Fruit fly (Drosophila melanogaster) whole organism, embryonic: ENCODE results near the gene NELF-B.
A peak's percentile ranks its signal among the peaks of the same experiment; 100 is the strongest.

ENCODE experiments used
- Adf1 ChIP-seq: fragments of 200-800 bp; sonication (Bioruptor generic); IDR thresholded peaks from 2 replicates; pipeline ENCODE4 v1.3.6; 2022; ENCODE audit warnings: missing biosample characterization, missing genetic modification characterization
- Bdp1 ChIP-seq: fragments of 200-800 bp; sonication (Bioruptor generic); optimal IDR thresholded peaks from 3 replicates; lab custom pipeline; 2016; ENCODE audit warnings: missing biosample characterization, missing genetic modification characterization
- CG10366 ChIP-seq: fragments of 200-800 bp; sonication (Bioruptor generic); IDR thresholded peaks from 2 replicates; pipeline ENCODE4 v1.3.6; 2022; ENCODE audit warnings: missing biosample characterization, missing genetic modification characterization
- CG11085 ChIP-seq: fragments of 200-800 bp; sonication (Bioruptor generic); IDR thresholded peaks from 2 replicates; pipeline ENCODE4 v1.3.6; 2022; ENCODE audit warnings: missing biosample characterization, missing genetic modification characterization
- CG12299 ChIP-seq: fragments of 200-800 bp; sonication (Bioruptor generic); optimal IDR thresholded peaks from 2 replicates; lab custom pipeline; 2018; ENCODE audit warnings: missing biosample characterization, mild to moderate bottlenecking, missing genetic modification characterization
- CG12391 ChIP-seq: fragments of 200-800 bp; sonication (Bioruptor generic); optimal IDR thresholded peaks from 3 replicates; lab custom pipeline; 2018; ENCODE audit warnings: missing biosample characterization, mild to moderate bottlenecking, missing genetic modification characterization, moderate library complexity
- CG13424 ChIP-seq: fragments of 200-800 bp; sonication (Bioruptor generic); optimal IDR thresholded peaks from 2 replicates; lab custom pipeline; 2019; ENCODE audit warnings: missing biosample characterization, mild to moderate bottlenecking, missing genetic modification characterization, moderate library complexity
- CG13775 ChIP-seq: fragments of 200-800 bp; sonication (Bioruptor generic); optimal IDR thresholded peaks from 3 replicates; lab custom pipeline; 2017; ENCODE audit warnings: missing biosample characterization, mild to moderate bottlenecking, missing genetic modification characterization
- CG14014 ChIP-seq: fragments of 200-800 bp; sonication (Bioruptor generic); IDR thresholded peaks from 2 replicates; pipeline ENCODE4 v1.3.6; 2022; ENCODE audit warnings: missing biosample characterization, missing genetic modification characterization
- CG14050 ChIP-seq: fragments of 200-800 bp; sonication (Bioruptor generic); IDR thresholded peaks from 3 replicates; pipeline ENCODE4 v1.3.6; 2022; ENCODE audit warnings: missing biosample characterization, missing genetic modification characterization
- CG14710 ChIP-seq: fragments of 200-800 bp; sonication (Bioruptor generic); optimal IDR thresholded peaks from 3 replicates; lab custom pipeline; 2019; ENCODE audit warnings: missing biosample characterization, mild to moderate bottlenecking, missing genetic modification characterization, moderate library complexity
- CG1603 ChIP-seq: fragments of 200-800 bp; sonication (Bioruptor generic); optimal IDR thresholded peaks from 2 replicates; lab custom pipeline; 2019; ENCODE audit warnings: missing biosample characterization, mild to moderate bottlenecking, missing genetic modification characterization, moderate library complexity
- CG16863 ChIP-seq: fragments of 200-800 bp; sonication (Bioruptor generic); optimal IDR thresholded peaks from 3 replicates; lab custom pipeline; 2016; ENCODE audit warnings: missing biosample characterization, missing genetic modification characterization
- CG18011 ChIP-seq: fragments of 200-800 bp; sonication (Bioruptor generic); optimal IDR thresholded peaks from 2 replicates; lab custom pipeline; 2017; ENCODE audit warnings: missing biosample characterization, missing genetic modification characterization, mild to moderate bottlenecking, moderate library complexity, missing genotype
- CG3995 ChIP-seq: fragments of 200-800 bp; sonication (Bioruptor generic); optimal IDR thresholded peaks from 3 replicates; lab custom pipeline; 2016; ENCODE audit warnings: missing biosample characterization, missing genetic modification characterization
- CG4282 ChIP-seq: fragments of 200-800 bp; sonication (Bioruptor generic); optimal IDR thresholded peaks from 2 replicates; lab custom pipeline; 2016; ENCODE audit warnings: missing biosample characterization, missing genetic modification characterization
- CG4360 ChIP-seq: fragments of 200-800 bp; sonication (Bioruptor generic); IDR thresholded peaks from 2 replicates; pipeline ENCODE4 v1.3.6; 2022; ENCODE audit warnings: missing biosample characterization, missing genetic modification characterization
- CG4707 ChIP-seq: fragments of 200-800 bp; sonication (Bioruptor generic); optimal IDR thresholded peaks from 2 replicates; lab custom pipeline; 2018; ENCODE audit warnings: missing biosample characterization, mild to moderate bottlenecking, missing genetic modification characterization, moderate library complexity
- CG6175 ChIP-seq: fragments of 200-800 bp; sonication (Bioruptor generic); IDR thresholded peaks from 3 replicates; pipeline ENCODE4 v1.3.6; 2022; ENCODE audit warnings: missing biosample characterization, missing genetic modification characterization
- CG6791 ChIP-seq: fragments of 200-800 bp; sonication (Bioruptor generic); IDR thresholded peaks from 3 replicates; pipeline ENCODE4 v1.3.6; 2022; ENCODE audit warnings: missing biosample characterization, missing genetic modification characterization; ENCODE audit not compliant: partially characterized antibody
- CG8281 ChIP-seq: fragments of 200-800 bp; sonication (Bioruptor generic); optimal IDR thresholded peaks from 2 replicates; lab custom pipeline; 2018; ENCODE audit warnings: missing biosample characterization, mild to moderate bottlenecking, missing genetic modification characterization, moderate library complexity
- CG8478 ChIP-seq: fragments of >200 bp; optimal IDR thresholded peaks from 2 replicates; lab custom pipeline; 2018
- Hsf ChIP-seq: fragments of 200-800 bp; sonication (Bioruptor generic); optimal IDR thresholded peaks from 3 replicates; lab custom pipeline; 2016; ENCODE audit warnings: missing biosample characterization, missing genetic modification characterization
- Max ChIP-seq: fragments of 200-800 bp; sonication (Bioruptor generic); optimal IDR thresholded peaks from 2 replicates; lab custom pipeline; 2016; ENCODE audit warnings: missing biosample characterization, mild to moderate bottlenecking, missing genetic modification characterization
- Meics ChIP-seq: fragments of 200-800 bp; sonication (Bioruptor generic); optimal IDR thresholded peaks from 2 replicates; lab custom pipeline; 2017; ENCODE audit warnings: missing biosample characterization, mild to moderate bottlenecking, missing genetic modification characterization
- Mes4 ChIP-seq: fragments of 200-800 bp; sonication (Bioruptor generic); optimal IDR thresholded peaks from 2 replicates; lab custom pipeline; 2016; ENCODE audit warnings: missing biosample characterization, missing genetic modification characterization
- NFAT ChIP-seq: fragments of 200-800 bp; sonication (Bioruptor generic); IDR thresholded peaks from 2 replicates; pipeline ENCODE4 v1.3.6; 2022; ENCODE audit warnings: missing biosample characterization, missing genetic modification characterization
- Neu2 ChIP-seq: fragments of 200-800 bp; sonication (Bioruptor generic); optimal IDR thresholded peaks from 3 replicates; lab custom pipeline; 2016; ENCODE audit warnings: missing biosample characterization, missing genetic modification characterization, borderline replicate concordance
- Nf-YB ChIP-seq: fragments of 200-800 bp; sonication (Bioruptor generic); optimal IDR thresholded peaks from 3 replicates; lab custom pipeline; 2019; ENCODE audit warnings: missing biosample characterization, mild to moderate bottlenecking, missing genetic modification characterization, moderate library complexity
- Vsx1 ChIP-seq: fragments of 200-800 bp; sonication (Bioruptor generic); optimal IDR thresholded peaks from 2 replicates; lab custom pipeline; 2017; ENCODE audit warnings: missing biosample characterization, mild to moderate bottlenecking, missing genetic modification characterization, missing genetic modification reagents
- br ChIP-seq: fragments of >200 bp; optimal IDR thresholded peaks from 2 replicates; lab custom pipeline; 2017
- dati ChIP-seq: fragments of 200-800 bp; sonication (Bioruptor generic); IDR thresholded peaks from 2 replicates; pipeline ENCODE4 v1.3.6; 2022; ENCODE audit warnings: missing biosample characterization, missing genetic modification characterization
- emc ChIP-seq: fragments of 200-800 bp; sonication (Bioruptor generic); optimal IDR thresholded peaks from 2 replicates; lab custom pipeline; 2016; ENCODE audit warnings: missing biosample characterization, missing genetic modification characterization
- fu2 ChIP-seq: fragments of 200-800 bp; sonication (Bioruptor generic); optimal IDR thresholded peaks from 2 replicates; lab custom pipeline; 2016; ENCODE audit warnings: missing biosample characterization, missing genetic modification characterization
- gro ChIP-seq: fragments of 200-800 bp; sonication (Bioruptor generic); optimal IDR thresholded peaks from 2 replicates; lab custom pipeline; 2016; ENCODE audit warnings: missing biosample characterization, missing genetic modification characterization
- hth ChIP-seq: fragments of >200 bp; optimal IDR thresholded peaks from 2 replicates; lab custom pipeline; 2017; ENCODE audit warnings: inconsistent platforms
- ind ChIP-seq: fragments of 200-800 bp; sonication (Bioruptor generic); optimal IDR thresholded peaks from 3 replicates; lab custom pipeline; 2016; ENCODE audit warnings: missing biosample characterization, missing genetic modification characterization
- mld ChIP-seq: fragments of 200-800 bp; sonication (Bioruptor generic); IDR thresholded peaks from 3 replicates; pipeline ENCODE4 v1.3.6; 2022; ENCODE audit warnings: missing biosample characterization, missing genetic modification characterization; ENCODE audit not compliant: partially characterized antibody
- pan ChIP-seq, 4 experiments: fragments of >200 bp in 3 of 4; fragments of 200-800 bp in 1 of 4; sonication (Bioruptor generic) in 1 of 4; optimal IDR thresholded peaks in 3 of 4; IDR thresholded peaks in 1 of 4; 2 replicates each; pipeline versions ENCODE4 v1.3.6 to Lab custom; 2017 to 2022; ENCODE audit warnings: missing biosample characterization in 2 of 4, missing genetic modification characterization in 2 of 4, mixed read lengths in 1 of 4
- pho ChIP-seq: fragments of 200-800 bp; sonication (Bioruptor generic); optimal IDR thresholded peaks from 2 replicates; lab custom pipeline; 2016; ENCODE audit warnings: missing biosample characterization, missing genetic modification characterization
- run ChIP-seq: fragments of 200-800 bp; sonication (Bioruptor generic); optimal IDR thresholded peaks from 3 replicates; lab custom pipeline; 2018; ENCODE audit warnings: missing biosample characterization, mild to moderate bottlenecking, missing genetic modification characterization
- sd ChIP-seq: fragments of 200-800 bp; sonication (Bioruptor generic); optimal IDR thresholded peaks from 3 replicates; lab custom pipeline; 2018; ENCODE audit warnings: missing biosample characterization, mild to moderate bottlenecking, missing genetic modification characterization, moderate library complexity
- seq ChIP-seq: fragments of 200-800 bp; sonication (Bioruptor generic); IDR thresholded peaks from 2 replicates; pipeline ENCODE4 v1.3.6; 2022; ENCODE audit warnings: missing biosample characterization, missing genetic modification characterization
- sim ChIP-seq: fragments of 200-800 bp; sonication (Bioruptor generic); IDR thresholded peaks from 2 replicates; pipeline ENCODE4 v1.3.6; 2022; ENCODE audit warnings: missing biosample characterization, missing genetic modification characterization
- so ChIP-seq: fragments of 200-800 bp; sonication (Bioruptor generic); IDR thresholded peaks from 3 replicates; pipeline ENCODE4 v1.3.6; 2022; ENCODE audit warnings: missing biosample characterization, missing genetic modification characterization
- tll ChIP-seq, 2 experiments: fragments of 200-800 bp in 1 of 2; fragments of >200 bp in 1 of 2; sonication (Bioruptor generic) in 1 of 2; optimal IDR thresholded peaks; 2 replicates each; lab custom pipeline; 2017 to 2019; ENCODE audit warnings: missing biosample characterization in 2 of 2, missing genetic modification characterization in 2 of 2, mild to moderate bottlenecking in 1 of 2, moderate library complexity in 1 of 2
- trem ChIP-seq: fragments of 200-800 bp; optimal IDR thresholded peaks from 3 replicates; lab custom pipeline; 2019; ENCODE audit warnings: missing biosample characterization, mild to moderate bottlenecking, missing genetic modification characterization, moderate library complexity
- wor ChIP-seq: fragments of 200-800 bp; sonication (Bioruptor generic); IDR thresholded peaks from 2 replicates; pipeline ENCODE4 v1.3.6; 2022; ENCODE audit warnings: missing biosample characterization, missing genetic modification characterization

NELF-B gene

DNA sequence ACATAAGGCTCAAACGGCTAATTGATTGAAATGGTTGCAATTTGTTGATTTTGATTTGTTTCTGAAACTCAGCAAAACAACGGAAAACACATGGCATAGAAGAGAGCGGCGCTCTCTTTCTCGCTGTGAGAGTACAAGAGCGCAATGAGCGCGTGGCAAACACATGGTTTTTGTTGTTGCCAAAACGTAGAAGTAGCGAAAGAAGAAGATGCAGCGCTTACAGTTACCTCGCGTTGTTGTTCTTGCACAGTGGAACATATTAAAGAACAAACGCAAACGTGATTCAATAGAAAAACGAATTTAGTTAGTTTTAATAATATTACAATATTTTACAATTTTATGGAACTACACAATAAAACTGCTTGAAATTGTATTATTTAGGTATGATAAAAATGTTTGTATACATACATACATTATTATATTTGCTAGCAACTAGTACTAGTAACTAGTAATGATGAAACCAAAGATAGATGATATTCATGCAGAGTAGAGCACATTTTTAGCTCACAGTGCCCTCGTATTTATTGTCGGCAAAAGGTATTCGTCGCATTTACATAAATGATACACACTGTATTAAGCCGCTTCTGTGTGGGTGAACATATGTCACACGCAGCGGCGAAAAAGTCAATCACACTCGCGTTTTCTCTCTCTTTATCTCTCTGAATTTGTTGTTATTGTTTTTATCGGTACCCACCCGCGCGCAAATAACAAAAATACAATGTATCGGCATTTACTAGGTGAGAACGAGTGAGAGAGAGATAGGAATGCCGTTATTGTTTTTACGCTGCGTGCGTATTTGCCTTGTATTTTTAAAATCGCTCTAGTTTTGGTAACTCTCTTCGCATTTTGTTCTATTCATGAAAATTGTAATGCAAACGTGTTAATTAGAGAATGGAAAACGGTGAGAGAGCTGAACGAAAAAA, 22.7 kb downstream of the NELF-B start (continued):
- TF ChIP-seq Mes4 (GFP tag; lab: Kevin White, UChicago): peak; percentile 60
- peak; percentile 78 for TF ChIP-seq CG16863 (GFP tag; lab: Kevin White, UChicago)
- peak in 1 of 2 experiments; percentile 68 for TF ChIP-seq tll (GFP tag; optimal IDR thresholded peaks at IDR 0.05; lab: Kevin White, UChicago)
- TF ChIP-seq CG14050 (GFP tag; lab: Robert Waterston, UW): peak; percentile 76
- peak; percentile 83 for TF ChIP-seq Vsx1 (GFP tag; lab: Kevin White, UChicago)
- no peak for TF ChIP-seq mld (GFP tag; lab: Robert Waterston, UW)
- peak; percentile 89 for TF ChIP-seq sd (tag; lab: Kevin White, UChicago)
- peak; percentile 74 for TF ChIP-seq CG3995 (GFP tag; lab: Kevin White, UChicago)
- TF ChIP-seq so (GFP tag; lab: Robert Waterston, UW): peak; percentile 84; the same call in 2 of the 3 replicates
- peak; percentile 83 for TF ChIP-seq pho
- peak; percentile 78 for TF ChIP-seq CG1603 (tag; lab: Kevin White, UChicago)
- peak; percentile 77 for TF ChIP-seq Bdp1 (GFP tag; lab: Kevin White, UChicago)
- TF ChIP-seq CG4707 (GFP tag; lab: Kevin White, UChicago): peak; percentile 89
- TF ChIP-seq Meics: peak; percentile 96
- TF ChIP-seq CG14014 (GFP tag; lab: Robert Waterston, UW): peak; percentile 86
- TF ChIP-seq Neu2 (GFP tag; lab: Kevin White, UChicago): no peak
- peak; percentile 86 for TF ChIP-seq CG12299 (tag; lab: Kevin White, UChicago)
- peak; percentile 81 for TF ChIP-seq fu2 (GFP tag; lab: Kevin White, UChicago)
- peak; percentile 96 for TF ChIP-seq Max
- peak; percentile 81 for TF ChIP-seq CG4282
- 0 out of 2 replicates have a peak, but pooled peaks have one; percentile 36 for TF ChIP-seq sim (GFP tag; lab: Robert Waterston, UW)
- TF ChIP-seq br (lab: Kevin White, UChicago): no peak
- TF ChIP-seq CG18011 (GFP tag; lab: Kevin White, UChicago): peak; percentile 76
- TF ChIP-seq CG10366 (GFP tag; lab: Robert Waterston, UW): peak; percentile 81
- peak; percentile 85 for TF ChIP-seq seq (GFP tag; lab: Robert Waterston, UW)
- TF ChIP-seq CG6791: no peak
- TF ChIP-seq emc: peak; percentile 49
- no peak for TF ChIP-seq hth (lab: Kevin White, UChicago)
- TF ChIP-seq CG13775 (GFP tag; lab: Kevin White, UChicago): peak; percentile 94
- TF ChIP-seq pan (optimal IDR thresholded peaks at IDR 0.05; lab: Kevin White, UChicago): no peak
- peak in 1 of 2 experiments; percentile 85 for TF ChIP-seq pan (GFP tag; optimal IDR thresholded peaks at IDR 0.05 in 1 of 2, IDR thresholded peaks at IDR 0.05 in 1 of 2)
- TF ChIP-seq CG4360 (GFP tag; lab: Robert Waterston, UW): peak; percentile 61; the same call in 1 of the 2 replicates
- peak; percentile 68 for TF ChIP-seq CG11085
- peak; percentile 77 for TF ChIP-seq wor
- TF ChIP-seq run (tag; lab: Kevin White, UChicago): peak; percentile 92
- TF ChIP-seq CG8281 (tag; lab: Kevin White, UChicago): peak; percentile 78
- peak; percentile 93 for TF ChIP-seq ind
- TF ChIP-seq CG8478 (lab: Kevin White, UChicago): no peak
- peak; percentile 85 for TF ChIP-seq Nf-YB
- TF ChIP-seq Adf1: peak; percentile 2; the same call in 1 of the 2 replicates
- TF ChIP-seq CG13424 (tag; lab: Kevin White, UChicago): peak; percentile 96
- 0 out of 2 replicates have a peak, but pooled peaks have one; percentile 49 for TF ChIP-seq NFAT (GFP tag; lab: Robert Waterston, UW)
- TF ChIP-seq CG12391 (tag; lab: Kevin White, UChicago): peak; percentile 96
- peak; percentile 42 for TF ChIP-seq gro (GFP tag; lab: Kevin White, UChicago)
- peak; percentile 89 for TF ChIP-seq trem (tag; lab: Kevin White, UChicago)
- peak; percentile 90 for TF ChIP-seq Hsf (GFP tag; lab: Kevin White, UChicago)
- peak; percentile 61; the same call in 1 of the 3 replicates for TF ChIP-seq CG6175 (GFP tag; lab: Robert Waterston, UW)
- TF ChIP-seq CG14710 (tag; lab: Kevin White, UChicago): peak; percentile 93
- TF ChIP-seq dati (GFP tag; lab: Robert Waterston, UW): 0 out of 2 replicates have a peak, but pooled peaks have one; percentile 48
